Worm (Caenorhabditis elegans): ENCODE results near the gene lpr-6.

lpr-6 gene

ce11 chrX:11095480-11095879, 35.7 kb downstream of the lpr-6 start:
- TF ChIP-seq egl-27 (tag; optimal IDR thresholded peaks at IDR 0.05) (peak in 1 of 2 experiments; percentile 40), lin-14 (GFP tag; optimal IDR thresholded peaks at IDR 0.05) (peak; percentile 58), snu-23 (GFP tag; optimal IDR thresholded peaks at IDR 0.05) (peak; percentile 83), lin-15B (tag; optimal IDR thresholded peaks at IDR 0.05) (no peak), hpl-2 (GFP tag; optimal IDR thresholded peaks at IDR 0.05) (no peak), pqm-1 (tag; optimal IDR thresholded peaks at IDR 0.05) (no peak), nhr-90 (tag; optimal IDR thresholded peaks at IDR 0.05; ENCODE audit: poor library complexity) (peak; percentile 68), xbp-1 (tag; optimal IDR thresholded peaks at IDR 0.05) (peak; percentile 54), nhr-19 (GFP tag; conservative IDR thresholded peaks at IDR 0.05) (peak; percentile 72), nhr-28 (tag; optimal IDR thresholded peaks at IDR 0.05) (no peak), mep-1 (tag; optimal IDR thresholded peaks at IDR 0.05) (peak; percentile 55), ceh-8 (GFP tag; optimal IDR thresholded peaks at IDR 0.05) (no peak), fkh-8 (tag; optimal IDR thresholded peaks at IDR 0.05) (peak; percentile 63), fkh-4 (tag; optimal IDR thresholded peaks at IDR 0.05; ENCODE audit: borderline replicate concordance) (no peak), fos-1 (tag; optimal IDR thresholded peaks at IDR 0.05) (peak; percentile 31), isw-1 (GFP tag; IDR thresholded peaks at IDR 0.05) (peak; percentile 42; the same call in 1 of the 2 replicates), fkh-10 (GFP tag; optimal IDR thresholded peaks at IDR 0.05) (peak; percentile 65), ceh-63 (GFP tag; optimal IDR thresholded peaks at IDR 0.05) (peak; percentile 6), aly-2 (tag; optimal IDR thresholded peaks at IDR 0.05) (no peak), nhr-20 (tag; optimal IDR thresholded peaks at IDR 0.05) (peak; percentile 68), aha-1 (tag; optimal IDR thresholded peaks at IDR 0.05) (no peak), nhr-84 (tag; optimal IDR thresholded peaks at IDR 0.05) (no peak), ceh-90 (tag; optimal IDR thresholded peaks at IDR 0.05) (no peak), lsy-2 (tag; optimal IDR thresholded peaks at IDR 0.05) (peak; percentile 10 to 20), irx-1 (tag; optimal IDR thresholded peaks at IDR 0.05) (peak; percentile 27), pax-3 (tag; optimal IDR thresholded peaks at IDR 0.05) (peak; percentile 43), ceh-82 (tag; optimal IDR thresholded peaks at IDR 0.05) (peak; percentile 56 to 78 (median 62)), ets-5 (GFP tag; IDR thresholded peaks at IDR 0.05) (no peak), unc-30 (tag; optimal IDR thresholded peaks at IDR 0.05) (no peak), dsc-1 (tag; optimal IDR thresholded peaks at IDR 0.05) (peak; percentile 83), unc-86 (tag; optimal IDR thresholded peaks at IDR 0.05) (peak; percentile 36), hlh-17 (GFP tag; optimal IDR thresholded peaks at IDR 0.05; ENCODE audit: borderline replicate concordance) (no peak), zag-1 (tag; optimal IDR thresholded peaks at IDR 0.05) (no peak), nhr-71 (tag; optimal IDR thresholded peaks at IDR 0.05) (peak; percentile 72), grh-1 (GFP tag; IDR thresholded peaks at IDR 0.05) (peak; percentile 47; the same call in 1 of the 2 replicates), elt-2 (tag; optimal IDR thresholded peaks at IDR 0.05) (no peak), C34B4.2 (tag; optimal IDR thresholded peaks at IDR 0.05) (no peak), skn-1 (tag; optimal IDR thresholded peaks at IDR 0.05) (peak; percentile 52), tbx-2 (tag; optimal IDR thresholded peaks at IDR 0.05) (peak; percentile 65), lir-3 (tag; optimal IDR thresholded peaks at IDR 0.05; ENCODE audit: poor library complexity) (no peak), unc-130 (tag; optimal IDR thresholded peaks at IDR 0.05) (peak; percentile 11), elt-3 (tag; optimal IDR thresholded peaks at IDR 0.05) (peak in 1 of 6 experiments; percentile 49), sox-4 (tag; optimal IDR thresholded peaks at IDR 0.05) (peak; percentile 61), nhr-47 (tag; optimal IDR thresholded peaks at IDR 0.05) (peak; percentile 87), C04F5.9 (tag; optimal IDR thresholded peaks at IDR 0.05) (peak; percentile 17), mdl-1 (tag; optimal IDR thresholded peaks at IDR 0.05) (peak in 1 of 2 experiments; percentile 38), egl-13 (tag; optimal IDR thresholded peaks at IDR 0.05) (peak; percentile 45), ztf-4 (tag; optimal IDR thresholded peaks at IDR 0.05) (no peak), jun-1 (tag; optimal IDR thresholded peaks at IDR 0.05) (peak; percentile 68), vab-15 (tag; optimal IDR thresholded peaks at IDR 0.05) (no peak), lin-39 (tag; optimal IDR thresholded peaks at IDR 0.05) (no peak), tlp-1 (tag; optimal IDR thresholded peaks at IDR 0.05) (no peak), ama-1 (optimal IDR thresholded peaks at IDR 0.05) (no peak)
